Worm (Caenorhabditis elegans): ENCODE results near the gene ZK1067.4.

DNA sequence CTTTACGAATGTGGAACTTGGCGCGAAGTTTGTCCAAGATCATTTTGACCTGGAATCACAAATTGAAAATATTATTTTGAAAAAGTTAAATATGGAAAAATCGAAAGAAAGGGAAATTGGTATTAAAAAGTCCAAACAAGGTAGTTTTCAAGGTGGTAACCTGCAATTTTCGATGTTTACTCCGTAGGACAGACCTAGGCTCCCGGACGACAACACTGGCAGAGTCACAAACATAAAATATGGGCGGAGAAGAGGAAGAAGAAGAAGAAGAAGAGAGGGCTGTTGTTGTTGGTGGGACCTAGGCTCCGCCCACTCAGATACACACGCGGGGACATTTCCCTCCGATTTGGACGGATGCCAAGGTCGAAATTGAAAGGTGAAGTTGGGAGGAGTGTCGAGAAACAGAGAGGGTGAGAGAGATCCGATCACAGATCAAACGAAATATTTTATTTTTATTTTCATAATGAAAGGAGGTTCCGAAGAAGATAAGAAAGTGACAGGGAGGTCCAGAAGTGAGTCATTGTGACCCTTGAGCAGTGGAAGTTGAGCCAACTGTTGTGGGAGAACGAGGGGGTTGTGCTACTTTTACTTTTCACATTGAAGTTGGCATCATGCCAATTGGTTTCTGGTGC is 51.9 kb downstream of the ZK1067.4 start, which contains the start of gene aqp-2:
- TF ChIP-seq ama-1 (optimal IDR thresholded peaks at IDR 0.05) = no peak
- TF ChIP-seq fkh-8 (tag; optimal IDR thresholded peaks at IDR 0.05) = no peak
- no peak for TF ChIP-seq elt-2 (tag; optimal IDR thresholded peaks at IDR 0.05)
- peak; percentile 86 for TF ChIP-seq nhr-71 (tag; optimal IDR thresholded peaks at IDR 0.05)
